Worm (Caenorhabditis elegans) whole organism, L4 larva: ENCODE measurements around the gene pqn-96.

Source experiments
- D1046.2 ChIP-seq: fragments of 200-800 bp; sonication (Bioruptor generic); IDR thresholded peaks from 2 replicates; pipeline ENCODE4 v1.3.6; 2022; ENCODE audit warnings: missing genetic modification characterization, missing compliant biosample characterization
- F37D6.2 ChIP-seq: sonication (generic microtip); optimal IDR thresholded peaks from 2 replicates; lab custom pipeline; 2016; ENCODE audit warnings: mild to moderate bottlenecking, missing genetic modification characterization, missing compliant biosample characterization
- F44E2.7 ChIP-seq: fragments of 200-800 bp; sonication (Bioruptor generic); IDR thresholded peaks from 2 replicates; pipeline ENCODE4 v2.1.2; 2022; ENCODE audit warnings: missing genetic modification characterization, missing compliant biosample characterization
- F49E8.2 ChIP-seq: sonication (generic microtip); optimal IDR thresholded peaks from 2 replicates; lab custom pipeline; 2016; ENCODE audit warnings: missing compliant biosample characterization, mild to moderate bottlenecking, missing genetic modification characterization, borderline replicate concordance
- T20F7.1 ChIP-seq: fragments of 200-800 bp; sonication (Bioruptor generic); optimal IDR thresholded peaks from 2 replicates; lab custom pipeline; 2018; ENCODE audit warnings: mild to moderate bottlenecking, missing genetic modification characterization, missing compliant biosample characterization
- Y105C5A.15 ChIP-seq: fragments of 200-800 bp; sonication (Bioruptor generic); IDR thresholded peaks from 2 replicates; pipeline ENCODE4 v1.3.6; 2022; ENCODE audit warnings: missing genetic modification characterization, missing compliant biosample characterization
- Y48G9A.11 ChIP-seq: fragments of 200-800 bp; sonication (Bioruptor generic); IDR thresholded peaks from 2 replicates; pipeline ENCODE4 v1.3.6; 2022; ENCODE audit warnings: missing genetic modification reagents, missing genetic modification characterization, missing compliant biosample characterization
- Y75B8A.6 ChIP-seq: fragments of 200-800 bp; sonication (Bioruptor generic); IDR thresholded peaks from 2 replicates; pipeline ENCODE4 v1.3.6; 2022; ENCODE audit warnings: missing genetic modification reagents, missing genetic modification characterization, missing compliant biosample characterization
- ZK546.5 ChIP-seq, 2 experiments: sonication (generic microtip); optimal IDR thresholded peaks; 2 replicates each; lab custom pipeline; 2017; ENCODE audit warnings: missing biosample characterization in 2 of 2, missing genetic modification characterization in 2 of 2
- aha-1 ChIP-seq: fragments of 150-350 bp; peaks from one replicate; lab custom pipeline; 2014; ENCODE audit warnings: missing biosample characterization, missing genetic modification characterization
- aly-2 ChIP-seq: sonication (generic microtip); optimal IDR thresholded peaks from 2 replicates; lab custom pipeline; 2018; ENCODE audit warnings: missing biosample characterization, missing genetic modification characterization
- ama-1 ChIP-seq: fragments of 150-350 bp; optimal IDR thresholded peaks from 2 replicates; lab custom pipeline; 2014; ENCODE audit warnings: inconsistent platforms, mixed read lengths
- arid-1 ChIP-seq: fragments of 200-800 bp; sonication (Bioruptor generic); conservative IDR thresholded peaks from 2 replicates; pipeline ENCODE4 v1.3.6; 2022; ENCODE audit warnings: missing genetic modification reagents, missing genetic modification characterization, missing compliant biosample characterization
- ceh-20 ChIP-seq: fragments of 200-800 bp; sonication (Bioruptor generic); IDR thresholded peaks from 2 replicates; pipeline ENCODE4 v1.3.6; 2022; ENCODE audit warnings: missing genetic modification reagents, missing genetic modification characterization, missing compliant biosample characterization
- ceh-28 ChIP-seq: fragments of 150-350 bp; optimal IDR thresholded peaks from 2 replicates; lab custom pipeline; 2014; ENCODE audit warnings: missing biosample characterization, missing genetic modification reagents, missing genetic modification characterization
- ceh-32 ChIP-seq: sonication (generic microtip); optimal IDR thresholded peaks from 2 replicates; lab custom pipeline; 2016; ENCODE audit warnings: mild to moderate bottlenecking, missing genetic modification characterization, missing compliant biosample characterization; ENCODE audit not compliant: poor library complexity
- ceh-62 ChIP-seq: sonication (generic microtip); optimal IDR thresholded peaks from 2 replicates; lab custom pipeline; 2017; ENCODE audit warnings: missing biosample characterization, missing genetic modification characterization
- ces-1 ChIP-seq: fragments of 150-350 bp; sonication (generic microtip); optimal IDR thresholded peaks from 4 replicates; lab custom pipeline; 2014; ENCODE audit warnings: missing biosample characterization, missing genetic modification reagents, missing genetic modification characterization
- cey-2 ChIP-seq: sonication (generic microtip); optimal IDR thresholded peaks from 3 replicates; lab custom pipeline; 2017; ENCODE audit warnings: missing genetic modification characterization, mild to moderate bottlenecking, missing compliant biosample characterization, antibody characterized with exemption, borderline replicate concordance; ENCODE audit not compliant: insufficient read depth
- daf-12 ChIP-seq: fragments of 150-350 bp; optimal IDR thresholded peaks from 2 replicates; lab custom pipeline; 2014; ENCODE audit warnings: missing biosample characterization, missing genetic modification reagents, missing genetic modification characterization
- dve-1 ChIP-seq: sonication (generic microtip); optimal IDR thresholded peaks from 2 replicates; lab custom pipeline; 2017; ENCODE audit warnings: antibody characterized with exemption, mild to moderate bottlenecking, missing genetic modification characterization, missing compliant biosample characterization; ENCODE audit not compliant: insufficient read depth
- egl-27 ChIP-seq: sonication (generic microtip); optimal IDR thresholded peaks from 3 replicates; lab custom pipeline; 2017; ENCODE audit warnings: missing biosample characterization, missing genetic modification reagents, missing genetic modification characterization
- fos-1 ChIP-seq: fragments of 150-350 bp; optimal IDR thresholded peaks from 2 replicates; lab custom pipeline; 2014; ENCODE audit warnings: missing biosample characterization, missing genetic modification characterization
- gei-8 ChIP-seq: fragments of 200-800 bp; sonication (Bioruptor generic); optimal IDR thresholded peaks from 2 replicates; lab custom pipeline; 2018; ENCODE audit warnings: mild to moderate bottlenecking, missing genetic modification characterization, missing compliant biosample characterization
- hmg-1.1 ChIP-seq: fragments of 200-800 bp; sonication (Bioruptor generic); IDR thresholded peaks from 2 replicates; pipeline ENCODE4 v1.3.6; 2022; ENCODE audit warnings: missing genetic modification reagents, missing genetic modification characterization, missing compliant biosample characterization
- jun-1 ChIP-seq: fragments of 150-350 bp; optimal IDR thresholded peaks from 2 replicates; lab custom pipeline; 2014; ENCODE audit warnings: missing biosample characterization, missing genetic modification reagents, missing genetic modification characterization
- lim-7 ChIP-seq: fragments of 200-800 bp; sonication (Bioruptor generic); IDR thresholded peaks from 2 replicates; pipeline ENCODE4 v1.3.6; 2022; ENCODE audit warnings: missing genetic modification characterization, missing compliant biosample characterization
- lin-1 ChIP-seq: fragments of 200-800 bp; sonication (Bioruptor generic); IDR thresholded peaks from 2 replicates; pipeline ENCODE4 v1.3.6; 2022; ENCODE audit warnings: missing genetic modification reagents, missing genetic modification characterization, missing compliant biosample characterization
- lir-3 ChIP-seq: sonication (generic microtip); optimal IDR thresholded peaks from 2 replicates; lab custom pipeline; 2016; ENCODE audit warnings: mild to moderate bottlenecking, missing genetic modification characterization, missing compliant biosample characterization
- madf-5 ChIP-seq, 2 experiments: fragments of 200-800 bp; sonication (Bioruptor generic); IDR thresholded peaks; 2 replicates each; pipeline ENCODE4 v1.3.6; 2022; ENCODE audit warnings: missing compliant biosample characterization in 2 of 2, missing genetic modification characterization in 2 of 2
- mdl-1 ChIP-seq, 2 experiments: fragments of 150-350 bp in 1 of 2; sonication (generic microtip) in 1 of 2; optimal IDR thresholded peaks; 2 replicates each; lab custom pipeline; 2014 to 2017; ENCODE audit warnings: missing biosample characterization in 2 of 2, missing genetic modification characterization in 2 of 2
- mep-1 ChIP-seq: fragments of 150-350 bp; sonication (generic microtip); optimal IDR thresholded peaks from 3 replicates; lab custom pipeline; 2014; ENCODE audit warnings: missing biosample characterization, missing genetic modification characterization
- mxl-3 ChIP-seq: fragments of 200-800 bp; sonication (Bioruptor generic); optimal IDR thresholded peaks from 2 replicates; lab custom pipeline; 2018; ENCODE audit warnings: mild to moderate bottlenecking, missing genetic modification characterization, missing compliant biosample characterization
- nhr-11 ChIP-seq: fragments of 150-350 bp; optimal IDR thresholded peaks from 2 replicates; lab custom pipeline; 2014; ENCODE audit warnings: missing biosample characterization, missing genetic modification characterization
- nhr-111 ChIP-seq: fragments of 200-800 bp; sonication (Bioruptor generic); optimal IDR thresholded peaks from 2 replicates; lab custom pipeline; 2018; ENCODE audit warnings: mild to moderate bottlenecking, missing genetic modification characterization, missing compliant biosample characterization
- nhr-237 ChIP-seq: sonication (generic microtip); optimal IDR thresholded peaks from 2 replicates; lab custom pipeline; 2017; ENCODE audit warnings: missing biosample characterization, missing genetic modification characterization
- nhr-25 ChIP-seq: sonication (generic microtip); optimal IDR thresholded peaks from 2 replicates; lab custom pipeline; 2017; ENCODE audit warnings: missing genetic modification characterization, mild to moderate bottlenecking, missing compliant biosample characterization, antibody characterized with exemption, moderate library complexity, borderline replicate concordance; ENCODE audit not compliant: insufficient read depth
- nhr-28 ChIP-seq: fragments of 150-350 bp; optimal IDR thresholded peaks from 2 replicates; lab custom pipeline; 2014; ENCODE audit warnings: missing biosample characterization, missing genetic modification characterization
- nhr-41 ChIP-seq: fragments of 200-800 bp; sonication (Bioruptor generic); IDR thresholded peaks from 2 replicates; pipeline ENCODE4 v1.3.6; 2022; ENCODE audit warnings: missing genetic modification reagents, missing genetic modification characterization, missing compliant biosample characterization
- nhr-6 ChIP-seq: fragments of 150-350 bp; optimal IDR thresholded peaks from 2 replicates; lab custom pipeline; 2014; ENCODE audit warnings: missing biosample characterization, missing genetic modification characterization
- php-3 ChIP-seq: fragments of 200-800 bp; sonication (Bioruptor generic); IDR thresholded peaks from 2 replicates; pipeline ENCODE4 v1.3.6; 2022; ENCODE audit warnings: missing genetic modification reagents, missing genetic modification characterization, missing compliant biosample characterization
- saeg-2 ChIP-seq: fragments of 200-800 bp; sonication (Bioruptor generic); IDR thresholded peaks from 2 replicates; pipeline ENCODE4 v1.3.6; 2022; ENCODE audit warnings: missing genetic modification reagents, missing genetic modification characterization, missing compliant biosample characterization
- set-16 ChIP-seq: fragments of 200-800 bp; sonication (Bioruptor generic); IDR thresholded peaks from 2 replicates; pipeline ENCODE4 v1.3.6; 2022; ENCODE audit warnings: missing genetic modification reagents, missing genetic modification characterization, missing compliant biosample characterization
- spr-1 ChIP-seq: sonication (generic microtip); optimal IDR thresholded peaks from 2 replicates; lab custom pipeline; 2016; ENCODE audit warnings: mild to moderate bottlenecking, missing genetic modification characterization, missing compliant biosample characterization
- unc-130 ChIP-seq: sonication (generic microtip); optimal IDR thresholded peaks from 2 replicates; lab custom pipeline; 2016; ENCODE audit warnings: missing genetic modification reagents, missing genetic modification characterization, missing compliant biosample characterization
- vab-7 ChIP-seq: fragments of 200-800 bp; sonication (Bioruptor generic); IDR thresholded peaks from 2 replicates; pipeline ENCODE4 v1.3.6; 2022; ENCODE audit warnings: missing genetic modification reagents, missing genetic modification characterization, missing compliant biosample characterization
- zfp-3 ChIP-seq: fragments of 200-800 bp; sonication (Bioruptor generic); conservative IDR thresholded peaks from 2 replicates; pipeline ENCODE4 v1.3.6; 2022; ENCODE audit warnings: missing genetic modification reagents, missing genetic modification characterization, missing compliant biosample characterization
- zip-2 ChIP-seq: fragments of 150-350 bp; optimal IDR thresholded peaks from 2 replicates; lab custom pipeline; 2014; ENCODE audit warnings: missing biosample characterization, missing genetic modification characterization
- ztf-7 ChIP-seq: fragments of 150-350 bp; optimal IDR thresholded peaks from 2 replicates; lab custom pipeline; 2014; ENCODE audit warnings: missing biosample characterization, missing genetic modification characterization

pqn-96 gene

ce11 chrIII:8473292-8473691 is 34.1 kb upstream of the pqn-96 start (continued):
- TF ChIP-seq ztf-7 (tag; lab: Kevin White, UChicago): no peak
- TF ChIP-seq nhr-6 (tag; lab: Kevin White, UChicago): no peak
- TF ChIP-seq dve-1 (tag; lab: Kevin White, UChicago): no peak
- no peak for TF ChIP-seq lin-1 (GFP tag; lab: Robert Waterston, UW)
- TF ChIP-seq ZK546.5 (tag; optimal IDR thresholded peaks at IDR 0.05; lab: Kevin White, UChicago): no peak
- TF ChIP-seq mxl-3 (GFP tag; lab: Kevin White, UChicago): no peak
- TF ChIP-seq unc-130 (GFP tag; lab: Kevin White, UChicago): no peak
- TF ChIP-seq nhr-41: no peak
- 0 out of 2 replicates have a peak, but pooled peaks have one; percentile 18 for TF ChIP-seq hmg-1.1 (GFP tag; lab: Robert Waterston, UW)
- no peak for TF ChIP-seq Y105C5A.15
- TF ChIP-seq lim-7 (GFP tag; lab: Robert Waterston, UW): peak; percentile 73; the same call in 1 of the 2 replicates
- TF ChIP-seq gei-8 (GFP tag; lab: Kevin White, UChicago): no peak
- no peak for TF ChIP-seq spr-1 (tag; lab: Kevin White, UChicago)
- peak; percentile 60; the same call in 1 of the 2 replicates for TF ChIP-seq Y48G9A.11 (GFP tag; lab: Robert Waterston, UW)
- TF ChIP-seq jun-1: no peak
- TF ChIP-seq Y75B8A.6 (GFP tag; lab: Robert Waterston, UW): no peak
- no peak for TF ChIP-seq ceh-28 (tag; lab: Kevin White, UChicago)
- no peak for TF ChIP-seq nhr-28 (tag; lab: Kevin White, UChicago)
- TF ChIP-seq zip-2: no peak
- no peak for TF ChIP-seq ceh-32 (tag; lab: Kevin White, UChicago)
- TF ChIP-seq daf-12 (tag; lab: Kevin White, UChicago): no peak
- 0 out of 2 replicates have a peak, but pooled peaks have one; percentile 53 for TF ChIP-seq F44E2.7 (GFP tag; lab: Robert Waterston, UW)
- no peak for TF ChIP-seq mep-1
- TF ChIP-seq saeg-2 (GFP tag; lab: Robert Waterston, UW): no peak
- TF ChIP-seq ces-1 (GFP tag; lab: Kevin White, UChicago): no peak
- no peak for TF ChIP-seq aha-1
- TF ChIP-seq php-3 (GFP tag; lab: Robert Waterston, UW): no peak
- TF ChIP-seq egl-27 (tag; lab: Kevin White, UChicago): no peak
- TF ChIP-seq F49E8.2 (tag; lab: Kevin White, UChicago): no peak
- no peak for TF ChIP-seq zfp-3 (GFP tag; lab: Robert Waterston, UW)
- no peak for TF ChIP-seq fos-1
- TF ChIP-seq nhr-11 (tag; lab: Kevin White, UChicago): no peak
- no peak for TF ChIP-seq mdl-1 (tag; optimal IDR thresholded peaks at IDR 0.05; lab: Kevin White, UChicago)
- TF ChIP-seq lir-3 (tag; lab: Kevin White, UChicago): no peak
- no peak for TF ChIP-seq set-16 (GFP tag; lab: Robert Waterston, UW)
- TF ChIP-seq vab-7 (GFP tag; lab: Robert Waterston, UW): 0 out of 2 replicates have a peak, but pooled peaks have one; percentile 32
- no peak for TF ChIP-seq aly-2 (tag; lab: Kevin White, UChicago)
- TF ChIP-seq nhr-111: no peak
- no peak for TF ChIP-seq nhr-25 (tag; lab: Kevin White, UChicago)
- TF ChIP-seq nhr-237: no peak
- no peak for TF ChIP-seq D1046.2 (GFP tag; lab: Robert Waterston, UW)
- no peak for TF ChIP-seq ceh-62
- 0 out of 2 replicates have a peak, but pooled peaks have one; percentile 32 for TF ChIP-seq arid-1 (GFP tag; lab: Robert Waterston, UW)
- no peak for TF ChIP-seq ama-1
- no peak for TF ChIP-seq T20F7.1 (GFP tag; lab: Kevin White, UChicago)
- TF ChIP-seq cey-2: no peak
- TF ChIP-seq F37D6.2 (tag; lab: Kevin White, UChicago): no peak
- peak in 1 of 2 experiments; percentile 65; a peak in 1 of 4 replicates for TF ChIP-seq madf-5 (GFP tag; IDR thresholded peaks at IDR 0.05; lab: Robert Waterston, UW)
- no peak for TF ChIP-seq ceh-20 (GFP tag; lab: Robert Waterston, UW)
- TF ChIP-seq, all 104 proteins: peak for 12
